Worm (Caenorhabditis elegans) whole organism, young adult: ENCODE data around the gene cdk-11.2.

Source experiments
- B0336.3 ChIP-seq: fragments of 200-800 bp; sonication (Bioruptor generic); IDR thresholded peaks from 2 replicates; pipeline ENCODE4 v1.3.6; 2022; ENCODE audit warnings: missing genetic modification characterization, missing compliant biosample characterization
- C06A6.2 ChIP-seq: fragments of 200-800 bp; sonication (Bioruptor generic); conservative IDR thresholded peaks from 2 replicates; pipeline ENCODE4 v1.3.6; 2022; ENCODE audit warnings: missing genetic modification characterization, missing compliant biosample characterization
- C17E4.6 ChIP-seq: fragments of 200-800 bp; sonication (Bioruptor generic); IDR thresholded peaks from 2 replicates; pipeline ENCODE4 v1.3.6; 2022; ENCODE audit warnings: missing genetic modification reagents, missing genetic modification characterization, missing compliant biosample characterization
- D2030.7 ChIP-seq: fragments of 200-800 bp; sonication (Bioruptor generic); IDR thresholded peaks from 2 replicates; pipeline ENCODE4 v1.3.6; 2022; ENCODE audit warnings: missing genetic modification reagents, missing genetic modification characterization, missing compliant biosample characterization
- F39B2.1 ChIP-seq: fragments of 200-800 bp; sonication (Bioruptor generic); IDR thresholded peaks from 2 replicates; pipeline ENCODE4 v1.3.6; 2022; ENCODE audit warnings: missing genetic modification reagents, missing genetic modification characterization, missing compliant biosample characterization
- F57C9.4 ChIP-seq: sonication (generic microtip); optimal IDR thresholded peaks from 2 replicates; lab custom pipeline; 2017; ENCODE audit warnings: mild to moderate bottlenecking, missing genetic modification characterization, missing compliant biosample characterization
- K12H6.12 ChIP-seq: fragments of 200-800 bp; sonication (Bioruptor generic); optimal IDR thresholded peaks from 2 replicates; lab custom pipeline; 2018; ENCODE audit warnings: mild to moderate bottlenecking, missing genetic modification characterization, missing compliant biosample characterization
- T26A5.8 ChIP-seq: sonication (generic microtip); optimal IDR thresholded peaks from 2 replicates; lab custom pipeline; 2016; ENCODE audit warnings: missing genetic modification characterization, missing compliant biosample characterization
- Y53F4B.3 ChIP-seq: fragments of 200-800 bp; sonication (Bioruptor generic); IDR thresholded peaks from 2 replicates; pipeline ENCODE4 v1.3.6; 2022; ENCODE audit warnings: missing genetic modification reagents, missing genetic modification characterization, missing compliant biosample characterization
- Y79H2A.3 ChIP-seq: fragments of 200-800 bp; sonication (Bioruptor generic); conservative IDR thresholded peaks from 2 replicates; pipeline ENCODE4 v1.3.6; 2022; ENCODE audit warnings: missing genetic modification reagents, missing genetic modification characterization, missing compliant biosample characterization
- ZK185.1 ChIP-seq: sonication (generic microtip); optimal IDR thresholded peaks from 2 replicates; lab custom pipeline; 2016; ENCODE audit warnings: mild to moderate bottlenecking, missing genetic modification characterization, missing compliant biosample characterization; ENCODE audit not compliant: poor library complexity, severe bottlenecking
- ceh-100 ChIP-seq: fragments of 200-800 bp; sonication (Bioruptor generic); IDR thresholded peaks from 2 replicates; pipeline ENCODE4 v1.3.6; 2022; ENCODE audit warnings: missing genetic modification reagents, missing genetic modification characterization, missing compliant biosample characterization
- ceh-27 ChIP-seq: fragments of 200-800 bp; sonication (Bioruptor generic); optimal IDR thresholded peaks from 2 replicates; lab custom pipeline; 2018; ENCODE audit warnings: mild to moderate bottlenecking, missing genetic modification characterization, moderate library complexity, missing compliant biosample characterization
- chd-7 ChIP-seq: sonication (generic microtip); optimal IDR thresholded peaks from 2 replicates; lab custom pipeline; 2016; ENCODE audit warnings: mild to moderate bottlenecking, missing genetic modification characterization, moderate library complexity, missing compliant biosample characterization
- dpff-1 ChIP-seq: sonication (generic microtip); optimal IDR thresholded peaks from 2 replicates; lab custom pipeline; 2017; ENCODE audit warnings: mild to moderate bottlenecking, missing genetic modification characterization, missing compliant biosample characterization
- efl-1 ChIP-seq: fragments of 150-350 bp; optimal IDR thresholded peaks from 2 replicates; lab custom pipeline; 2014; ENCODE audit warnings: missing biosample characterization, missing genetic modification reagents, missing genetic modification characterization
- egl-18 ChIP-seq: fragments of 200-800 bp; sonication (Bioruptor generic); IDR thresholded peaks from 2 replicates; pipeline ENCODE4 v1.3.6; 2022; ENCODE audit warnings: missing genetic modification reagents, missing genetic modification characterization, missing compliant biosample characterization
- egl-44 ChIP-seq: fragments of 200-800 bp; sonication (Bioruptor generic); IDR thresholded peaks from 2 replicates; pipeline ENCODE4 v1.3.6; 2022; ENCODE audit warnings: missing genetic modification reagents, missing genetic modification characterization, missing compliant biosample characterization
- egrh-3 ChIP-seq: fragments of 200-800 bp; sonication (Bioruptor generic); IDR thresholded peaks from 2 replicates; pipeline ENCODE4 v1.3.6; 2022; ENCODE audit warnings: missing genetic modification reagents, missing genetic modification characterization, missing compliant biosample characterization
- ets-4 ChIP-seq: fragments of 200-800 bp; sonication (Bioruptor generic); optimal IDR thresholded peaks from 2 replicates; lab custom pipeline; 2018; ENCODE audit warnings: mild to moderate bottlenecking, missing genetic modification characterization, missing compliant biosample characterization
- him-1 ChIP-seq: sonication (generic microtip); optimal IDR thresholded peaks from 2 replicates; lab custom pipeline; 2016; ENCODE audit warnings: missing genotype, missing genetic modification reagents, missing genetic modification characterization, missing compliant biosample characterization
- hmg-1.2 ChIP-seq: fragments of 200-800 bp; sonication (Bioruptor generic); IDR thresholded peaks from 2 replicates; pipeline ENCODE4 v1.3.6; 2022; ENCODE audit warnings: missing genetic modification reagents, missing genetic modification characterization, missing compliant biosample characterization
- hmg-20 ChIP-seq: fragments of 200-800 bp; sonication (Bioruptor generic); IDR thresholded peaks from 2 replicates; pipeline ENCODE4 v1.3.6; 2022; ENCODE audit warnings: missing genetic modification reagents, missing genetic modification characterization, missing compliant biosample characterization
- let-526 ChIP-seq: fragments of 200-800 bp; sonication (Bioruptor generic); IDR thresholded peaks from 2 replicates; pipeline ENCODE4 v1.3.6; 2022; ENCODE audit warnings: missing genetic modification reagents, missing genetic modification characterization, missing compliant biosample characterization
- let-607 ChIP-seq, 2 experiments: fragments of 200-800 bp in 1 of 2; sonication (Bioruptor generic) in 1 of 2; sonication (generic microtip) in 1 of 2; optimal IDR thresholded peaks; 2 replicates each; lab custom pipeline; 2016 to 2018; ENCODE audit warnings: mild to moderate bottlenecking in 2 of 2, missing compliant biosample characterization in 2 of 2, missing genetic modification characterization in 2 of 2, moderate library complexity in 2 of 2, missing genotype in 1 of 2
- lin-26 ChIP-seq: fragments of 200-800 bp; sonication (Bioruptor generic); IDR thresholded peaks from 2 replicates; pipeline ENCODE4 v1.3.6; 2022; ENCODE audit warnings: missing genetic modification reagents, missing genetic modification characterization, missing compliant biosample characterization
- lin-40 ChIP-seq: sonication (generic microtip); optimal IDR thresholded peaks from 2 replicates; lab custom pipeline; 2016; ENCODE audit warnings: missing genetic modification characterization, mild to moderate bottlenecking, missing compliant biosample characterization, missing genotype, missing genetic modification reagents
- lin-54 ChIP-seq: fragments of 200-800 bp; sonication (Bioruptor generic); optimal IDR thresholded peaks from 2 replicates; lab custom pipeline; 2018; ENCODE audit warnings: mild to moderate bottlenecking, missing genetic modification characterization, missing compliant biosample characterization
- lsy-27 ChIP-seq: sonication (generic microtip); optimal IDR thresholded peaks from 2 replicates; lab custom pipeline; 2017; ENCODE audit warnings: missing genetic modification characterization, mild to moderate bottlenecking, missing compliant biosample characterization, antibody characterized with exemption, missing genotype, borderline replicate concordance; ENCODE audit not compliant: insufficient read depth
- madf-10 ChIP-seq: sonication (generic microtip); optimal IDR thresholded peaks from 2 replicates; lab custom pipeline; 2016; ENCODE audit warnings: mild to moderate bottlenecking, missing genetic modification characterization, missing compliant biosample characterization
- madf-3 ChIP-seq: fragments of 200-800 bp; sonication (Bioruptor generic); IDR thresholded peaks from 2 replicates; pipeline ENCODE4 v1.3.6; 2022; ENCODE audit warnings: missing genetic modification reagents, missing genetic modification characterization, missing compliant biosample characterization
- mel-28 ChIP-seq: sonication (generic microtip); optimal IDR thresholded peaks from 2 replicates; lab custom pipeline; 2016; ENCODE audit warnings: borderline replicate concordance, mild to moderate bottlenecking, missing genetic modification characterization, missing compliant biosample characterization
- nfya-1 ChIP-seq: sonication (generic microtip); optimal IDR thresholded peaks from 2 replicates; lab custom pipeline; 2017; ENCODE audit warnings: antibody characterized with exemption, missing compliant biosample characterization, missing genetic modification characterization, borderline replicate concordance; ENCODE audit not compliant: insufficient read depth
- nfyb-1 ChIP-seq: fragments of 200-800 bp; sonication (Bioruptor generic); IDR thresholded peaks from 2 replicates; pipeline ENCODE4 v1.3.6; 2022; ENCODE audit warnings: missing genetic modification reagents, missing genetic modification characterization, missing compliant biosample characterization
- nhr-80 ChIP-seq: sonication (generic microtip); optimal IDR thresholded peaks from 2 replicates; lab custom pipeline; 2016; ENCODE audit warnings: missing genetic modification characterization, missing compliant biosample characterization
- rpc-1 ChIP-seq, 2 experiments: fragments of 150-350 bp in 1 of 2; sonication (generic microtip) in 1 of 2; optimal IDR thresholded peaks; 2 replicates each; lab custom pipeline; 2014 to 2018; ENCODE audit warnings: missing biosample characterization in 1 of 2, missing genetic modification characterization in 1 of 2, missing genetic modification reagents in 1 of 2, missing genotype in 1 of 2
- snpc-1.3 ChIP-seq: sonication (generic microtip); optimal IDR thresholded peaks from 2 replicates; lab custom pipeline; 2017; ENCODE audit warnings: missing genetic modification characterization, mild to moderate bottlenecking, missing compliant biosample characterization, antibody characterized with exemption, moderate library complexity, missing genotype, missing genetic modification reagents; ENCODE audit not compliant: insufficient read depth
- snpc-3.4 ChIP-seq: sonication (generic microtip); optimal IDR thresholded peaks from 2 replicates; lab custom pipeline; 2017; ENCODE audit warnings: missing genetic modification characterization, mild to moderate bottlenecking, missing compliant biosample characterization, antibody characterized with exemption, moderate library complexity, missing genotype, missing genetic modification reagents
- snpc-4 ChIP-seq, 5 experiments: fragments of 150-350 bp in 1 of 5; sonication (generic microtip) in 4 of 5; optimal IDR thresholded peaks; 2 replicates each; lab custom pipeline; 2014 to 2018; ENCODE audit warnings: missing genetic modification characterization in 5 of 5, missing biosample characterization in 3 of 5, antibody characterized with exemption in 2 of 5, mild to moderate bottlenecking in 2 of 5, missing compliant biosample characterization in 2 of 5, missing genotype in 2 of 5, moderate library complexity in 2 of 5, missing genetic modification reagents in 1 of 5
- somi-1 ChIP-seq: fragments of 200-800 bp; sonication (Bioruptor generic); optimal IDR thresholded peaks from 2 replicates; lab custom pipeline; 2018; ENCODE audit warnings: mild to moderate bottlenecking, missing genetic modification characterization, missing compliant biosample characterization
- unc-130 ChIP-seq: sonication (generic microtip); optimal IDR thresholded peaks from 2 replicates; lab custom pipeline; 2016; ENCODE audit warnings: missing genetic modification reagents, missing genetic modification characterization, missing compliant biosample characterization
- unc-62 ChIP-seq: fragments of 150-350 bp; optimal IDR thresholded peaks from 2 replicates; lab custom pipeline; 2014; ENCODE audit warnings: missing biosample characterization, missing genetic modification reagents, missing genetic modification characterization
- zfh-2 ChIP-seq: fragments of 200-800 bp; sonication (Bioruptor generic); conservative IDR thresholded peaks from 2 replicates; pipeline ENCODE4 v1.3.6; 2022; ENCODE audit warnings: missing genetic modification reagents, missing genetic modification characterization, missing compliant biosample characterization
- zim-3 ChIP-seq: sonication (generic microtip); optimal IDR thresholded peaks from 2 replicates; lab custom pipeline; 2017; ENCODE audit warnings: mild to moderate bottlenecking, missing genetic modification characterization, moderate library complexity, missing compliant biosample characterization
- ztf-18 ChIP-seq: sonication (generic microtip); optimal IDR thresholded peaks from 2 replicates; lab custom pipeline; 2016; ENCODE audit warnings: missing genotype, mild to moderate bottlenecking, missing genetic modification characterization, missing compliant biosample characterization
- ztf-26 ChIP-seq: sonication (generic microtip); optimal IDR thresholded peaks from 2 replicates; lab custom pipeline; 2017; ENCODE audit warnings: missing genetic modification characterization, missing compliant biosample characterization
- ztf-3 ChIP-seq: fragments of 200-800 bp; sonication (Bioruptor generic); optimal IDR thresholded peaks from 2 replicates; lab custom pipeline; 2018; ENCODE audit warnings: mild to moderate bottlenecking, missing genetic modification characterization, missing compliant biosample characterization

cdk-11.2 gene

DNA sequence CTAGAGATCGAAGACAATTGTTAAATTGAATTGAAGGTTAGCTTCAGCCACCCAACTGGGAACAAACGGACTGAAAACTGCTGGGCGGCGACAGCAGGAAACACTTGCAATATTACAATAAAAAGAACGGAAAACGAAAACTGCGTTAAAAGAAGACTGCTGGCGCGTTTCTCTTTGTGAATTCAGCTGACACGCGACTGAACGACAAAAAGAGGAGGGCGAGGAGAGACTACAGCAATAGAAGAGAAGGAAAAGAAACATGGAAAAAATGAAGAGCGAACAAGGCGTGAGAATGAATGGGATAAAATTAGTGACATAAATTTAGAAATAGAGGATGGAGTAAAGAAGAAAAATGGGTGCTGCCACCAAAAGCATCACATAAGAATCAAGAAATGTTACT lies 41.9 kb downstream of the cdk-11.2 start (continued):
- TF ChIP-seq let-526 (GFP tag; lab: Robert Waterston, UW) = 0 out of 2 replicates have a peak, but pooled peaks have one; percentile 45
- TF ChIP-seq egl-44 (GFP tag; lab: Robert Waterston, UW) = no peak
- TF ChIP-seq ztf-26 (tag; lab: Kevin White, UChicago) = peak; percentile 65
- TF ChIP-seq F57C9.4 (tag; lab: Kevin White, UChicago) = no peak
- peak; percentile 92 for TF ChIP-seq lin-40 (tag; lab: Kevin White, UChicago)
- no peak for TF ChIP-seq F39B2.1 (GFP tag; lab: Robert Waterston, UW)
- TF ChIP-seq egl-18 (GFP tag; lab: Robert Waterston, UW) = no peak
- TF ChIP-seq D2030.7 (GFP tag; lab: Robert Waterston, UW) = no peak
- no peak for TF ChIP-seq ztf-3 (GFP tag; lab: Kevin White, UChicago)
- TF ChIP-seq lin-54 (GFP tag; lab: Kevin White, UChicago) = no peak
- peak; percentile 44 to 70 for TF ChIP-seq let-607 (tag; optimal IDR thresholded peaks at IDR 0.05; lab: Kevin White, UChicago)
- TF ChIP-seq ceh-27 = no peak
- TF ChIP-seq lin-26 (GFP tag; lab: Robert Waterston, UW) = no peak
- TF ChIP-seq ceh-100 (GFP tag; lab: Robert Waterston, UW) = no peak
- TF ChIP-seq Y79H2A.3 (GFP tag; lab: Robert Waterston, UW) = no peak
- TF ChIP-seq lsy-27 = no peak
- no peak for TF ChIP-seq snpc-4 (GFP tag; optimal IDR thresholded peaks at IDR 0.05; lab: Kevin White, UChicago)
- TF ChIP-seq snpc-4 (tag; optimal IDR thresholded peaks at IDR 0.05; lab: Kevin White, UChicago) = no peak
- no peak for TF ChIP-seq snpc-1.3 (tag; lab: Kevin White, UChicago)
- TF ChIP-seq ZK185.1 = peak; percentile 13
- TF ChIP-seq ztf-18 = peak; percentile 93
- TF ChIP-seq K12H6.12 = peak; percentile 83
- no peak for TF ChIP-seq efl-1 (GFP tag; lab: Kevin White, UChicago)
- TF ChIP-seq mel-28 = no peak
- TF ChIP-seq T26A5.8 (tag; lab: Kevin White, UChicago) = no peak
- no peak for TF ChIP-seq zim-3 (tag; lab: Kevin White, UChicago)
- no peak for TF ChIP-seq egrh-3 (GFP tag; lab: Robert Waterston, UW)
- TF ChIP-seq nfya-1 (tag; lab: Kevin White, UChicago) = no peak
- peak; percentile 49 for TF ChIP-seq madf-10 (tag; lab: Kevin White, UChicago)
- TF ChIP-seq chd-7 = peak; percentile 41
- no peak for TF ChIP-seq him-1 (tag; lab: Kevin White, UChicago)
- TF ChIP-seq C06A6.2 (GFP tag; lab: Robert Waterston, UW) = peak; percentile 70
- TF ChIP-seq hmg-20 = no peak
- no peak for TF ChIP-seq rpc-1 (optimal IDR thresholded peaks at IDR 0.05; lab: Kevin White, UChicago)
- no peak for TF ChIP-seq rpc-1 (tag; optimal IDR thresholded peaks at IDR 0.05; lab: Kevin White, UChicago)
- peak; percentile 65 for TF ChIP-seq nhr-80 (tag; lab: Kevin White, UChicago)
- TF ChIP-seq ets-4 (GFP tag; lab: Kevin White, UChicago) = no peak
- TF ChIP-seq madf-3 (GFP tag; lab: Robert Waterston, UW) = no peak
- peak; percentile 95 for TF ChIP-seq hmg-1.2 (GFP tag; lab: Robert Waterston, UW)
- TF ChIP-seq nfyb-1 (GFP tag; lab: Robert Waterston, UW) = no peak
- no peak for TF ChIP-seq snpc-3.4 (tag; lab: Kevin White, UChicago)
- TF ChIP-seq zfh-2 = peak; percentile 85
- no peak for TF ChIP-seq dpff-1 (tag; lab: Kevin White, UChicago)
- no peak for TF ChIP-seq unc-62 (GFP tag; lab: Kevin White, UChicago)
- TF ChIP-seq B0336.3 (GFP tag; lab: Robert Waterston, UW) = peak; percentile 54; the same call in 1 of the 2 replicates
- TF ChIP-seq unc-130 (GFP tag; lab: Kevin White, UChicago) = no peak
- no peak for TF ChIP-seq Y53F4B.3 (GFP tag; lab: Robert Waterston, UW)
- TF ChIP-seq C17E4.6 = no peak
- TF ChIP-seq somi-1 (GFP tag; lab: Kevin White, UChicago) = peak; percentile 33
